Fruit fly (Drosophila melanogaster): Measurements from ENCODE around the gene CG4872.

Gene CG4872

dm6 chrX:16834259-16834658 lies 46.9 kb upstream of the CG4872 start (continued):
- TF ChIP-seq dati (GFP tag; IDR thresholded peaks at IDR 0.05) (no peak), CG11723 (GFP tag; optimal IDR thresholded peaks at IDR 0.05) (peak; percentile 32), Adf1 (GFP tag; IDR thresholded peaks at IDR 0.05) (no peak), Rfx (GFP tag; IDR thresholded peaks at IDR 0.05) (peak; percentile 41; the same call in 1 of the 2 replicates), CG14860 (GFP tag; IDR thresholded peaks at IDR 0.05; ENCODE audit: partially characterized antibody) (no peak), grau (tag; optimal IDR thresholded peaks at IDR 0.05) (peak; percentile 69), pros (GFP tag; optimal IDR thresholded peaks at IDR 0.05) (no peak), CG30431 (GFP tag; optimal IDR thresholded peaks at IDR 0.05) (no peak), CG5180 (GFP tag; optimal IDR thresholded peaks at IDR 0.05) (no peak), CG2678 (tag; optimal IDR thresholded peaks at IDR 0.05) (peak; percentile 67), CG7556 (GFP tag; optimal IDR thresholded peaks at IDR 0.05) (peak; percentile 51), lola (GFP tag; optimal IDR thresholded peaks at IDR 0.05) (peak in 1 of 3 experiments; percentile 28), Med (GFP tag) (peak; percentile 81), CG12391 (tag; optimal IDR thresholded peaks at IDR 0.05) (peak; percentile 55), Hr78 (GFP tag; optimal IDR thresholded peaks at IDR 0.05) (peak in 1 of 2 experiments; percentile 40), Xrp1 (GFP tag; IDR thresholded peaks at IDR 0.05) (0 out of 2 replicates have a peak, but pooled peaks have one; percentile 25), wor (GFP tag; IDR thresholded peaks at IDR 0.05) (peak; percentile 33; the same call in 1 of the 2 replicates), unpg (GFP tag; optimal IDR thresholded peaks at IDR 0.05) (peak; percentile 60), ATbp (GFP tag; optimal IDR thresholded peaks at IDR 0.05) (peak; percentile 48), dysf (GFP tag; IDR thresholded peaks at IDR 0.05) (peak; percentile 56; the same call in 1 of the 3 replicates), CG30403 (GFP tag; optimal IDR thresholded peaks at IDR 0.05) (peak; percentile 53), sisA (GFP tag; IDR thresholded peaks at IDR 0.05) (no peak), CG8281 (tag; optimal IDR thresholded peaks at IDR 0.05) (no peak), CG1529 (GFP tag; optimal IDR thresholded peaks at IDR 0.05) (peak; percentile 18), CG3407 (GFP tag; optimal IDR thresholded peaks at IDR 0.05) (peak; percentile 8), CG14441 (GFP tag; IDR thresholded peaks at IDR 0.05) (peak; percentile 53), gsb (GFP tag; IDR thresholded peaks at IDR 0.05) (no peak), CG8924 (tag; optimal IDR thresholded peaks at IDR 0.05) (peak; percentile 37), CG17361 (GFP tag; IDR thresholded peaks at IDR 0.05) (peak; percentile 76), CG32767 (GFP tag; IDR thresholded peaks at IDR 0.05) (0 out of 2 replicates have a peak, but pooled peaks have one; percentile 35), CG18262 (tag; optimal IDR thresholded peaks at IDR 0.05) (peak; percentile 69), CG3065 (GFP tag; optimal IDR thresholded peaks at IDR 0.05) (no peak), bab2 (GFP tag; optimal IDR thresholded peaks at IDR 0.05) (peak; percentile 26), ftz-f1 (GFP tag; optimal IDR thresholded peaks at IDR 0.05) (no peak), lilli (GFP tag; optimal IDR thresholded peaks at IDR 0.05) (peak; percentile 11), tio (GFP tag; optimal IDR thresholded peaks at IDR 0.05) (peak; percentile 22), bsh (GFP tag; optimal IDR thresholded peaks at IDR 0.05) (peak; percentile 53 to 80), CG11093 (GFP tag; IDR thresholded peaks at IDR 0.05) (peak; percentile 18; the same call in 1 of the 3 replicates), Hr3 (GFP tag; optimal IDR thresholded peaks at IDR 0.05) (peak; percentile 15), hkb (optimal IDR thresholded peaks at IDR 0.05) (no peak), hkb (GFP tag; IDR thresholded peaks at IDR 0.05) (0 out of 2 replicates have a peak, but pooled peaks have one; percentile 32), Sin3A (optimal IDR thresholded peaks at IDR 0.05) (no peak), CG17568 (GFP tag; optimal IDR thresholded peaks at IDR 0.05) (peak; percentile 5), CG4730 (GFP tag; IDR thresholded peaks at IDR 0.05) (0 out of 2 replicates have a peak, but pooled peaks have one; percentile 36), Trl (optimal IDR thresholded peaks at IDR 0.05) (no peak), Trl (GFP tag; optimal IDR thresholded peaks at IDR 0.05) (peak; percentile 28), ewg (GFP tag; optimal IDR thresholded peaks at IDR 0.05) (peak; percentile 45), peb (GFP tag; IDR thresholded peaks at IDR 0.05) (no peak), CG30020 (tag; optimal IDR thresholded peaks at IDR 0.05) (no peak), vvl (GFP tag; IDR thresholded peaks at IDR 0.05) (peak; percentile 33; the same call in 1 of the 2 replicates), seq (GFP tag; IDR thresholded peaks at IDR 0.05) (0 out of 2 replicates have a peak, but pooled peaks have one; percentile 17)
